Fruit fly (Drosophila melanogaster): ENCODE data around the gene Npc2h.
A peak's percentile ranks its signal among the peaks of the same experiment; 100 is the strongest.

The Npc2h gene

DNA sequence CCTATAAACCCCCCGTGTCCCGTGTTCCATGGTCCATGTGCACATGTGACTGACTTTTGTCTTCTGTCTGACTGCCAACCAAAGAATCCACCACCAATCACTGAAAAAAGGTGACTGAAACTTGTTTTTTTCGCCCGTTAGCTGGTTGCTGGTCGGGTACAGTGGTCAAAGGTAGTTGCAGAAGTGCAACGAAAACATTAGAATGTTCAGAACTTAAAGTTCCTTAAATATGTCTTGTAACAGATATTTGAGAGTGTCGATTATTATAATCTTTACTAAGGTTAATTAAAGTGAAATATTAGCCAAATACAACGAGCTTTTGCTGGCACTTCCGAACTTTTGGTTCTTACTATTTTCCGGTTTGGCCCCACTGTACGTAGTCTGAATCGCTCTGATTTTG lies 15.1 kb upstream of the Npc2h start (continued):
- TF ChIP-seq Meics (GFP tag; optimal IDR thresholded peaks at IDR 0.05) (peak; percentile 10), CG13424 (tag; optimal IDR thresholded peaks at IDR 0.05) (peak; percentile 47), chn (GFP tag; optimal IDR thresholded peaks at IDR 0.05) (peak; percentile 48), CG18599 (GFP tag; optimal IDR thresholded peaks at IDR 0.05) (peak; percentile 69), CG7963 (GFP tag; IDR thresholded peaks at IDR 0.05; ENCODE audit: partially characterized antibody) (no peak), NC2α (GFP tag; optimal IDR thresholded peaks at IDR 0.05) (no peak), CG7987 (GFP tag; optimal IDR thresholded peaks at IDR 0.05) (no peak), gem (tag; optimal IDR thresholded peaks at IDR 0.05) (peak; percentile 75), abd-A (tag; optimal IDR thresholded peaks at IDR 0.05) (no peak), Atf3 (GFP tag; optimal IDR thresholded peaks at IDR 0.05) (no peak), CG9609 (GFP tag; optimal IDR thresholded peaks at IDR 0.05) (no peak), sqz (GFP tag; optimal IDR thresholded peaks at IDR 0.05) (peak; percentile 49), Optix (GFP tag; IDR thresholded peaks at IDR 0.05) (peak; percentile 57; the same call in 1 of the 3 replicates), CG4282 (GFP tag; optimal IDR thresholded peaks at IDR 0.05) (peak; percentile 69), fu2 (GFP tag; optimal IDR thresholded peaks at IDR 0.05) (no peak), CG15514 (GFP tag; optimal IDR thresholded peaks at IDR 0.05) (no peak), Myb (GFP tag; optimal IDR thresholded peaks at IDR 0.05) (peak; percentile 9), zfh1 (GFP tag; IDR thresholded peaks at IDR 0.05) (peak; percentile 62; the same call in 2 of the 3 replicates), CG32532 (GFP tag; IDR thresholded peaks at IDR 0.05) (no peak), h (optimal IDR thresholded peaks at IDR 0.05) (no peak), CG13296 (GFP tag; optimal IDR thresholded peaks at IDR 0.05) (peak; percentile 10), Trl (optimal IDR thresholded peaks at IDR 0.05) (no peak), Trl (GFP tag; optimal IDR thresholded peaks at IDR 0.05) (peak; percentile 4), insv (GFP tag; optimal IDR thresholded peaks at IDR 0.05) (no peak), Bteb2 (GFP tag; optimal IDR thresholded peaks at IDR 0.05) (no peak), pnt (GFP tag; optimal IDR thresholded peaks at IDR 0.05) (peak; percentile 43), Sry-δ (GFP tag; optimal IDR thresholded peaks at IDR 0.05) (no peak), sim (GFP tag; IDR thresholded peaks at IDR 0.05) (0 out of 2 replicates have a peak, but pooled peaks have one; percentile 21), CG10209 (GFP tag; optimal IDR thresholded peaks at IDR 0.05) (peak; percentile 2), Dek (tag; optimal IDR thresholded peaks at IDR 0.05) (no peak), CG1233 (GFP tag; optimal IDR thresholded peaks at IDR 0.05) (no peak), mld (GFP tag; IDR thresholded peaks at IDR 0.05; ENCODE audit: partially characterized antibody) (no peak), CG9727 (GFP tag; optimal IDR thresholded peaks at IDR 0.05) (peak; percentile 63), Ets97D (GFP tag; optimal IDR thresholded peaks at IDR 0.05) (no peak), gce (GFP tag; IDR thresholded peaks at IDR 0.05) (0 out of 3 replicates have a peak, but pooled peaks have one; percentile 26), cwo (GFP tag; optimal IDR thresholded peaks at IDR 0.05) (peak; percentile 4), CG10959 (GFP tag; IDR thresholded peaks at IDR 0.05) (0 out of 2 replicates have a peak, but pooled peaks have one; percentile 30), CG15696 (tag; optimal IDR thresholded peaks at IDR 0.05) (peak; percentile 60), CG10431 (GFP tag; optimal IDR thresholded peaks at IDR 0.05) (peak; percentile 42), gsb (GFP tag; IDR thresholded peaks at IDR 0.05) (no peak), Doc3 (GFP tag; IDR thresholded peaks at IDR 0.05; ENCODE audit: partially characterized antibody) (no peak), CG2889 (GFP tag; IDR thresholded peaks at IDR 0.05) (no peak), CG17568 (GFP tag; optimal IDR thresholded peaks at IDR 0.05) (no peak), CG8765 (GFP tag; IDR thresholded peaks at IDR 0.05) (peak; percentile 54; the same call in 1 of the 2 replicates), Oaz (GFP tag; IDR thresholded peaks at IDR 0.05) (no peak), aop (GFP tag; IDR thresholded peaks at IDR 0.05) (no peak), CG16815 (GFP tag; optimal IDR thresholded peaks at IDR 0.05) (peak; percentile 53), Sry-β (GFP tag; optimal IDR thresholded peaks at IDR 0.05) (no peak), CG17912 (GFP tag; optimal IDR thresholded peaks at IDR 0.05) (no peak), CG12155 (GFP tag; optimal IDR thresholded peaks at IDR 0.05) (no peak), ewg (GFP tag; optimal IDR thresholded peaks at IDR 0.05) (peak; percentile 19)

Data from whole organism, embryonic.